Fruit fly (Drosophila melanogaster): ENCODE results near the gene kmr.
A peak's percentile ranks its signal among the peaks of the same experiment; 100 is the strongest.

Gene kmr

DNA sequence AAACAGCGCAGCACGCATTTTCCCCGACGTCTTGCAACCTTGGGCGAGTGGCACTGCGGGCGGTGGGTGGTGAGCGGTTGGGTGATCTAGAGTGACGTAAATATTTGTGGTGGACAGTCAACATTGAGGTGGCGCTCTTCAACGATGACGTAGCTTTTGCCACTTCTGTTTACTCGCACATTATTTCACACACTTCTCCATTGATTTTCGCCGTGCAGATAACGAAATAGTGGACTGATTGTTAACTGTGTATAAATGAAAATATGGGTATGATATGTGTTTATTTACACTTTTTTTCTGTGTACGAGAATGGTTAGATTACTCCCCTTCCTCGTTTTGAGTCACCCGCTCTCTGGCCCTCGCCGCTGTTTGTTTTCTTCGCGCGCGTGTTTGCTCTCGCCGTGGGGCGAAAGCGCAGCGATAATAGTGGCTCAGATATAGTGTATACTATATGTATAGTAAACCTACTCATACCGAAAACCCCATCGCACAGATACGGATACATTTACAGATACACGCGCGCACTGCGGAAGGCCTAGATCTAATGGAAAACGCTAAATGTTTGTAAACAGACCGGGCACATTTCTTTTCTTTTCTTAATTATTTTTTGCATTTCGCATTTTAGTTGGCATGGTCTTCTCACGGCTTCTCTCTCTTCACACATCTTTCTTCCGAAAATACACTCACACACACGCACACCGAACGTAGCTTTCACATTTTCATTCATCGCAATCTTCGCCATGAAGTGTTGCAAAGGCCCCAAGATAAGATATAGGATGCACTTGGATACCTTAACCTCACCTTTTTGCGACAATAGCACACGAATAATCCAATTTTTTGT lies 28.4 kb upstream of the kmr start, which contains the start of gene omd (continued):
- TF ChIP-seq TFAM (GFP tag; optimal IDR thresholded peaks at IDR 0.05) (peak; percentile 8), grn (GFP tag; optimal IDR thresholded peaks at IDR 0.05) (peak; percentile 81), pan (optimal IDR thresholded peaks at IDR 0.05) (no peak), pan (GFP tag; optimal IDR thresholded peaks at IDR 0.05 in 1 of 2, IDR thresholded peaks at IDR 0.05 in 1 of 2) (peak in 1 of 2 experiments; percentile 43), jing (GFP tag; optimal IDR thresholded peaks at IDR 0.05) (no peak), CG17186 (GFP tag; optimal IDR thresholded peaks at IDR 0.05) (peak; percentile 69), CG7786 (GFP tag; optimal IDR thresholded peaks at IDR 0.05) (peak; percentile 47), CG11456 (GFP tag; IDR thresholded peaks at IDR 0.05) (0 out of 3 replicates have a peak, but pooled peaks have one; percentile 53), sr (GFP tag; IDR thresholded peaks at IDR 0.05) (no peak; the same call in 2 of the 3 replicates), dpn (GFP tag; optimal IDR thresholded peaks at IDR 0.05) (peak; percentile 32 to 56), en (GFP tag; optimal IDR thresholded peaks at IDR 0.05) (peak; percentile 52), Max (GFP tag; optimal IDR thresholded peaks at IDR 0.05) (peak; percentile 31), NFAT (GFP tag; IDR thresholded peaks at IDR 0.05) (peak; percentile 37), eyg (GFP tag; optimal IDR thresholded peaks at IDR 0.05) (peak; percentile 69), dan (GFP tag; IDR thresholded peaks at IDR 0.05) (no peak), CG17359 (tag; optimal IDR thresholded peaks at IDR 0.05) (peak; percentile 64), Mes4 (GFP tag; optimal IDR thresholded peaks at IDR 0.05) (peak; percentile 45), CG14860 (GFP tag; IDR thresholded peaks at IDR 0.05; ENCODE audit: partially characterized antibody) (no peak), CG34224 (GFP tag; IDR thresholded peaks at IDR 0.05; ENCODE audit: partially characterized antibody) (no peak), bcd (GFP tag; optimal IDR thresholded peaks at IDR 0.05) (peak; percentile 70), knrl (GFP tag; IDR thresholded peaks at IDR 0.05; ENCODE audit: partially characterized antibody) (no peak), ind (GFP tag; optimal IDR thresholded peaks at IDR 0.05) (no peak), hth (optimal IDR thresholded peaks at IDR 0.05) (no peak), CG10565 (GFP tag; optimal IDR thresholded peaks at IDR 0.05) (no peak), CG1233 (GFP tag; optimal IDR thresholded peaks at IDR 0.05) (peak; percentile 57), slou (GFP tag; optimal IDR thresholded peaks at IDR 0.05) (peak; percentile 38), dm (GFP tag; optimal IDR thresholded peaks at IDR 0.05) (no peak), nmo (GFP tag; optimal IDR thresholded peaks at IDR 0.05) (peak; percentile 8), nom (GFP tag; optimal IDR thresholded peaks at IDR 0.05) (no peak), CG42726 (GFP tag; IDR thresholded peaks at IDR 0.05; ENCODE audit: partially characterized antibody) (no peak), so (GFP tag; IDR thresholded peaks at IDR 0.05) (no peak), Opbp (GFP tag; IDR thresholded peaks at IDR 0.05; ENCODE audit: partially characterized antibody) (no peak), CG10209 (GFP tag; optimal IDR thresholded peaks at IDR 0.05) (peak; percentile 77), CG6791 (GFP tag; IDR thresholded peaks at IDR 0.05; ENCODE audit: partially characterized antibody) (no peak), Lim3 (GFP tag; IDR thresholded peaks at IDR 0.05) (no peak), CG2678 (tag; optimal IDR thresholded peaks at IDR 0.05) (no peak), CG6854 (GFP tag; optimal IDR thresholded peaks at IDR 0.05) (peak; percentile 72), Stat92E (GFP tag; optimal IDR thresholded peaks at IDR 0.05) (no peak), CG8944 (GFP tag; optimal IDR thresholded peaks at IDR 0.05) (peak; percentile 69), CG4730 (GFP tag; IDR thresholded peaks at IDR 0.05) (no peak), CG10147 (GFP tag; optimal IDR thresholded peaks at IDR 0.05) (peak; percentile 44), zfh2 (GFP tag; optimal IDR thresholded peaks at IDR 0.05) (peak; percentile 10), CG18619 (GFP tag; optimal IDR thresholded peaks at IDR 0.05) (peak; percentile 46), NC2β (GFP tag; optimal IDR thresholded peaks at IDR 0.05) (peak; percentile 64), CG4820 (GFP tag; optimal IDR thresholded peaks at IDR 0.05) (peak; percentile 23), Camta (GFP tag; optimal IDR thresholded peaks at IDR 0.05) (peak; percentile 68), wor (GFP tag; IDR thresholded peaks at IDR 0.05) (no peak), CG2875 (GFP tag; optimal IDR thresholded peaks at IDR 0.05) (peak; percentile 63), tgo (GFP tag; IDR thresholded peaks at IDR 0.05) (peak; percentile 43; the same call in 2 of the 3 replicates)
